Fruit fly (Drosophila melanogaster): ENCODE results near the gene CG12347.

Gene CG12347

dm6 chr3R:17906145-17906544 lies at the start of gene CG12347:
Gene CG12347, plus strand, starts transcription at chr3R:17906445.
- TF ChIP-seq Hnf4 (GFP tag; optimal IDR thresholded peaks at IDR 0.05): no peak
- no peak for TF ChIP-seq Hr83 (GFP tag; optimal IDR thresholded peaks at IDR 0.05; ENCODE audit: poor library complexity, severe bottlenecking)
- TF ChIP-seq br (GFP tag; optimal IDR thresholded peaks at IDR 0.05): no peak
- TF ChIP-seq dmrt93B (GFP tag; optimal IDR thresholded peaks at IDR 0.05): no peak
- no peak for TF ChIP-seq Dif (GFP tag; optimal IDR thresholded peaks at IDR 0.05; ENCODE audit: partially characterized antibody)
- no peak for TF ChIP-seq Rel (GFP tag; optimal IDR thresholded peaks at IDR 0.05)
- no peak for TF ChIP-seq Rel (tag; optimal IDR thresholded peaks at IDR 0.05)
- TF ChIP-seq Dfd (GFP tag; optimal IDR thresholded peaks at IDR 0.05): no peak
- no peak for TF ChIP-seq CrebA (GFP tag; optimal IDR thresholded peaks at IDR 0.05; ENCODE audit: borderline replicate concordance)
- TF ChIP-seq Vsx2 (GFP tag; optimal IDR thresholded peaks at IDR 0.05; ENCODE audit: partially characterized antibody): no peak
- TF ChIP-seq sv (GFP tag; optimal IDR thresholded peaks at IDR 0.05): no peak
- TF ChIP-seq dl (GFP tag; optimal IDR thresholded peaks at IDR 0.05; ENCODE audit: insufficient read depth in 1 of 2, partially characterized antibody in 2 of 2): no peak
- no peak for TF ChIP-seq Mio (GFP tag; optimal IDR thresholded peaks at IDR 0.05)
- no peak for TF ChIP-seq ey (GFP tag; optimal IDR thresholded peaks at IDR 0.05)
- TF ChIP-seq Hr78 (GFP tag; optimal IDR thresholded peaks at IDR 0.05): no peak
- no peak for TF ChIP-seq h (GFP tag; optimal IDR thresholded peaks at IDR 0.05)
- TF ChIP-seq OdsH (GFP tag; optimal IDR thresholded peaks at IDR 0.05): no peak

- TF ChIP-seq CG9705 (GFP tag; optimal IDR thresholded peaks at IDR 0.05): no peak
- no peak for TF ChIP-seq Sp1 (GFP tag; optimal IDR thresholded peaks at IDR 0.05)
- no peak for TF ChIP-seq Hr83 (GFP tag; optimal IDR thresholded peaks at IDR 0.05; ENCODE audit: poor library complexity, severe bottlenecking)
- no peak for TF ChIP-seq fru (GFP tag; optimal IDR thresholded peaks at IDR 0.05)
- no peak for TF ChIP-seq jim (GFP tag; optimal IDR thresholded peaks at IDR 0.05)
- no peak for TF ChIP-seq psq (GFP tag; optimal IDR thresholded peaks at IDR 0.05)
- TF ChIP-seq Dif (GFP tag; optimal IDR thresholded peaks at IDR 0.05; ENCODE audit: partially characterized antibody): no peak
- no peak for TF ChIP-seq sage (GFP tag; optimal IDR thresholded peaks at IDR 0.05)
- no peak for TF ChIP-seq h (GFP tag; optimal IDR thresholded peaks at IDR 0.05)
- TF ChIP-seq foxo (GFP tag; optimal IDR thresholded peaks at IDR 0.05): no peak
- no peak for TF ChIP-seq sv (GFP tag; optimal IDR thresholded peaks at IDR 0.05)
- TF ChIP-seq dl (GFP tag; optimal IDR thresholded peaks at IDR 0.05; ENCODE audit: insufficient read depth in 1 of 2, partially characterized antibody in 2 of 2): no peak
- TF ChIP-seq rgr (GFP tag; optimal IDR thresholded peaks at IDR 0.05): no peak
- TF ChIP-seq Hr78 (GFP tag; optimal IDR thresholded peaks at IDR 0.05): no peak
- TF ChIP-seq Abd-B (GFP tag; optimal IDR thresholded peaks at IDR 0.05): no peak
- no peak for TF ChIP-seq Myc (optimal IDR thresholded peaks at IDR 0.05)
- TF ChIP-seq Mio (GFP tag; optimal IDR thresholded peaks at IDR 0.05): no peak
- no peak for TF ChIP-seq pan (optimal IDR thresholded peaks at IDR 0.05)
Measured at dm6 chr3R:17861878-17862662, 44.2 kb upstream of the CG12347 start.

dm6 chr3R:17881074-17881473 lies 25.2 kb upstream of the CG12347 start:
- TF ChIP-seq Dfd (GFP tag; optimal IDR thresholded peaks at IDR 0.05): peak; percentile 97
- TF ChIP-seq jim (GFP tag; optimal IDR thresholded peaks at IDR 0.05): no peak
- no peak for TF ChIP-seq usp (GFP tag; optimal IDR thresholded peaks at IDR 0.05)

- TF ChIP-seq Dfd (GFP tag; optimal IDR thresholded peaks at IDR 0.05): peak; percentile 94
- no peak for TF ChIP-seq HLH106 (tag; optimal IDR thresholded peaks at IDR 0.05)
- no peak for TF ChIP-seq brk (GFP tag; optimal IDR thresholded peaks at IDR 0.05)
- TF ChIP-seq pan (optimal IDR thresholded peaks at IDR 0.05): no peak
- TF ChIP-seq Jra (GFP tag; optimal IDR thresholded peaks at IDR 0.05): no peak
- TF ChIP-seq jim (GFP tag; optimal IDR thresholded peaks at IDR 0.05): no peak
- no peak for TF ChIP-seq Sp1 (GFP tag; optimal IDR thresholded peaks at IDR 0.05)
- no peak for TF ChIP-seq rgr (GFP tag; optimal IDR thresholded peaks at IDR 0.05)
Measured at dm6 chr3R:17891025-17891424, 15.2 kb upstream of the CG12347 start.
